Worm (Caenorhabditis elegans): Measurements from ENCODE around the gene F10C1.8.

ce11 chrII:5730343-5731083 lies 23.8 kb upstream of the F10C1.8 start, which contains the start of the genes C18A3.7 and C18A3.11:
- no peak for TF ChIP-seq nhr-19 (GFP tag; conservative IDR thresholded peaks at IDR 0.05)
- TF ChIP-seq mdl-1 (tag; optimal IDR thresholded peaks at IDR 0.05), result no peak
- TF ChIP-seq ceh-90 (tag; optimal IDR thresholded peaks at IDR 0.05), result no peak
- TF ChIP-seq dpl-1 (GFP tag; optimal IDR thresholded peaks at IDR 0.05), result no peak
- TF ChIP-seq aha-1 (tag; optimal IDR thresholded peaks at IDR 0.05), result no peak
- no peak for TF ChIP-seq elt-3 (tag; optimal IDR thresholded peaks at IDR 0.05)

Data from whole organism, L1 larva.